Fruit fly (Drosophila melanogaster) whole organism, embryonic: ENCODE results near the gene CG46396.

ENCODE experiments used
- Ada2b ChIP-seq: fragments of 200-800 bp; sonication (Bioruptor generic); IDR thresholded peaks from 2 replicates; pipeline ENCODE4 v1.3.6; 2022; ENCODE audit warnings: missing biosample characterization, missing genetic modification characterization
- CG12391 ChIP-seq: fragments of 200-800 bp; sonication (Bioruptor generic); optimal IDR thresholded peaks from 3 replicates; lab custom pipeline; 2018; ENCODE audit warnings: missing biosample characterization, mild to moderate bottlenecking, missing genetic modification characterization, moderate library complexity
- CG17912 ChIP-seq: fragments of 200-800 bp; sonication (Bioruptor generic); optimal IDR thresholded peaks from 2 replicates; lab custom pipeline; 2018; ENCODE audit warnings: missing biosample characterization, mild to moderate bottlenecking, missing genetic modification characterization
- CG43689 ChIP-seq: fragments of 200-800 bp; sonication (Bioruptor generic); IDR thresholded peaks from 2 replicates; pipeline ENCODE4 v1.3.6; 2022; ENCODE audit warnings: missing biosample characterization, missing genetic modification characterization
- E2f1 ChIP-seq: fragments of 200-800 bp; sonication (Bioruptor generic); IDR thresholded peaks from 2 replicates; pipeline ENCODE4 v1.3.6; 2022; ENCODE audit warnings: missing biosample characterization, missing genetic modification characterization
- Hr51 ChIP-seq, 2 experiments: fragments of 200-800 bp; sonication (Bioruptor generic); optimal IDR thresholded peaks; 2 replicates in 1 of 2; 3 replicates in 1 of 2; lab custom pipeline; 2016 to 2018; ENCODE audit warnings: missing biosample characterization in 2 of 2, missing genetic modification characterization in 2 of 2, mild to moderate bottlenecking in 1 of 2, moderate library complexity in 1 of 2
- ara ChIP-seq: fragments of 200-800 bp; sonication (Bioruptor generic); IDR thresholded peaks from 2 replicates; pipeline ENCODE4 v1.3.6; 2022; ENCODE audit warnings: missing biosample characterization, missing genetic modification characterization
- fru ChIP-seq: fragments of >200 bp; optimal IDR thresholded peaks from 2 replicates; lab custom pipeline; 2017
- sens ChIP-seq: fragments of 200-800 bp; sonication (Bioruptor generic); peaks from one replicate; lab custom pipeline; 2016; ENCODE audit warnings: missing biosample characterization, missing genetic modification characterization
- vvl ChIP-seq: fragments of 200-800 bp; sonication (Bioruptor generic); IDR thresholded peaks from 2 replicates; pipeline ENCODE4 v1.3.6; 2022; ENCODE audit warnings: missing biosample characterization, missing genetic modification characterization
- zen2 ChIP-seq: fragments of 200-800 bp; sonication (Bioruptor generic); IDR thresholded peaks from 3 replicates; pipeline ENCODE4 v1.3.6; 2022; ENCODE audit warnings: missing biosample characterization, missing genetic modification characterization; ENCODE audit not compliant: partially characterized antibody

DNA sequence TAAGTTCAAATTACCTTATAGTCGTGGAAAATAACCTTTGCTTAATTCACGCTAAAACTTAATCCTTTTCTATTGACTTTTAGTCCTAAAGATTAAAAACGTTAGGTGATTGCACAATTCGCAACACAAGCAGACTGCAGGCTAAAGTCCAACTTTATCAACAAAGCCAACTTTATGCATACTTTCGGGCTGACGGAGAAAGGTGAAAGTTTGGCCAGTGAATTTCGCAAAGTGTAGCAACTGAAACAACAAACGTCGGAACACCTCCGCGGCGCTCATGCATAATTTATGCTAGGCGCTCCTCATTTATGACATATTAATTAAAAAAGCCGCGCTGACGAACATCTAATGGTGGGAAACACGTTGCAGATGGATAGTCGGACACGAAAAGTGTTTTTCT lies 33.9 kb upstream of the CG46396 start:
- TF ChIP-seq CG43689 (GFP tag; lab: Robert Waterston, UW): no peak
- TF ChIP-seq fru (lab: Kevin White, UChicago): no peak
- no peak for TF ChIP-seq zen2 (GFP tag; lab: Robert Waterston, UW)
- no peak for TF ChIP-seq E2f1 (GFP tag; lab: Robert Waterston, UW)
- TF ChIP-seq Hr51 (GFP tag; optimal IDR thresholded peaks at IDR 0.05; lab: Kevin White, UChicago): no peak
- no peak for TF ChIP-seq CG12391 (tag; lab: Kevin White, UChicago)
- no peak for TF ChIP-seq ara (GFP tag; lab: Robert Waterston, UW)
- no peak for TF ChIP-seq CG17912
- TF ChIP-seq Ada2b: no peak
- TF ChIP-seq vvl (GFP tag; lab: Robert Waterston, UW): no peak; the same call in 1 of the 2 replicates
- TF ChIP-seq sens (GFP tag; lab: Kevin White, UChicago): no peak
